Fruit fly (Drosophila melanogaster) whole organism, embryonic: ENCODE measurements around the gene CG15922.
A peak's percentile ranks its signal among the peaks of the same experiment; 100 is the strongest.

ENCODE experiments used
- Bdp1 ChIP-seq: fragments of 200-800 bp; sonication (Bioruptor generic); optimal IDR thresholded peaks from 3 replicates; lab custom pipeline; 2016; ENCODE audit warnings: missing biosample characterization, missing genetic modification characterization
- CG10565 ChIP-seq: fragments of 200-800 bp; sonication (Bioruptor generic); optimal IDR thresholded peaks from 3 replicates; lab custom pipeline; 2016; ENCODE audit warnings: missing biosample characterization, mild to moderate bottlenecking, missing genetic modification characterization
- CG10654 ChIP-seq: fragments of 200-800 bp; sonication (Bioruptor generic); optimal IDR thresholded peaks from 2 replicates; lab custom pipeline; 2016; ENCODE audit warnings: missing biosample characterization, missing genetic modification characterization
- CG11504 ChIP-seq: fragments of 200-800 bp; sonication (Bioruptor generic); optimal IDR thresholded peaks from 3 replicates; lab custom pipeline; 2019; ENCODE audit warnings: missing biosample characterization, mild to moderate bottlenecking, missing genetic modification characterization, moderate library complexity
- CG1233 ChIP-seq: fragments of 200-800 bp; sonication (Bioruptor generic); optimal IDR thresholded peaks from 4 replicates; lab custom pipeline; 2018; ENCODE audit warnings: missing biosample characterization, mild to moderate bottlenecking, missing genetic modification characterization
- CG12744 ChIP-seq: fragments of 200-800 bp; sonication (Bioruptor generic); optimal IDR thresholded peaks from 2 replicates; lab custom pipeline; 2016; ENCODE audit warnings: missing biosample characterization, missing genetic modification characterization
- CG14667 ChIP-seq: fragments of 200-800 bp; sonication (Bioruptor generic); IDR thresholded peaks from 2 replicates; pipeline ENCODE4 v1.3.6; 2022; ENCODE audit warnings: missing biosample characterization, missing genetic modification characterization
- CG15601 ChIP-seq: fragments of 200-800 bp; sonication (Bioruptor generic); optimal IDR thresholded peaks from 3 replicates; lab custom pipeline; 2019; ENCODE audit warnings: missing biosample characterization, mild to moderate bottlenecking, missing genetic modification characterization, moderate library complexity
- CG17829 ChIP-seq: fragments of 200-800 bp; optimal IDR thresholded peaks from 2 replicates; lab custom pipeline; 2019; ENCODE audit warnings: missing biosample characterization, mild to moderate bottlenecking, missing genetic modification characterization, moderate library complexity
- CG2120 ChIP-seq: fragments of 200-800 bp; sonication (Bioruptor generic); optimal IDR thresholded peaks from 3 replicates; lab custom pipeline; 2016; ENCODE audit warnings: missing biosample characterization, missing genetic modification characterization
- CG2199 ChIP-seq: fragments of 200-800 bp; sonication (Bioruptor generic); IDR thresholded peaks from 3 replicates; pipeline ENCODE4 v1.3.6; 2022; ENCODE audit warnings: missing biosample characterization, missing genetic modification characterization
- CG30020 ChIP-seq: fragments of 200-800 bp; optimal IDR thresholded peaks from 2 replicates; lab custom pipeline; 2019; ENCODE audit warnings: missing biosample characterization, mild to moderate bottlenecking, missing genetic modification characterization, moderate library complexity
- CG31365 ChIP-seq: fragments of 200-800 bp; sonication (Bioruptor generic); optimal IDR thresholded peaks from 2 replicates; lab custom pipeline; 2018; ENCODE audit warnings: missing biosample characterization, mild to moderate bottlenecking, missing genetic modification characterization
- CG31441 ChIP-seq: fragments of 200-800 bp; sonication (Bioruptor generic); IDR thresholded peaks from 2 replicates; pipeline ENCODE4 v1.3.6; 2022; ENCODE audit warnings: missing biosample characterization, missing genetic modification characterization
- CG3281 ChIP-seq: fragments of 200-800 bp; sonication (Bioruptor generic); optimal IDR thresholded peaks from 3 replicates; lab custom pipeline; 2017; ENCODE audit warnings: missing biosample characterization, mild to moderate bottlenecking, missing genetic modification characterization
- CG33213 ChIP-seq: fragments of 200-800 bp; sonication (Bioruptor generic); optimal IDR thresholded peaks from 3 replicates; lab custom pipeline; 2016; ENCODE audit warnings: missing biosample characterization, missing genetic modification characterization
- CG34422 ChIP-seq: fragments of 200-800 bp; sonication (Bioruptor generic); IDR thresholded peaks from 3 replicates; pipeline ENCODE4 v1.3.6; 2022; ENCODE audit warnings: missing biosample characterization, missing genetic modification characterization
- CG4617 ChIP-seq: fragments of 200-800 bp; sonication (Bioruptor generic); optimal IDR thresholded peaks from 3 replicates; lab custom pipeline; 2016; ENCODE audit warnings: missing biosample characterization, missing genetic modification characterization, borderline replicate concordance
- CG6254 ChIP-seq: fragments of 200-800 bp; sonication (Bioruptor generic); optimal IDR thresholded peaks from 3 replicates; lab custom pipeline; 2017; ENCODE audit warnings: mild to moderate bottlenecking, missing biosample characterization, missing genetic modification reagents, missing genetic modification characterization
- CG6854 ChIP-seq: fragments of 200-800 bp; sonication (Bioruptor generic); optimal IDR thresholded peaks from 3 replicates; lab custom pipeline; 2017; ENCODE audit warnings: missing biosample characterization, mild to moderate bottlenecking, missing genetic modification characterization
- CG8359 ChIP-seq: fragments of 200-800 bp; sonication (Bioruptor generic); optimal IDR thresholded peaks from 2 replicates; lab custom pipeline; 2017; ENCODE audit warnings: missing biosample characterization, mild to moderate bottlenecking, missing genetic modification characterization, borderline replicate concordance
- CG8388 ChIP-seq: fragments of 200-800 bp; sonication (Bioruptor generic); optimal IDR thresholded peaks from 2 replicates; lab custom pipeline; 2019; ENCODE audit warnings: missing biosample characterization, mild to moderate bottlenecking, missing genetic modification characterization, moderate library complexity
- CG9797 ChIP-seq: fragments of 200-800 bp; sonication (Bioruptor generic); optimal IDR thresholded peaks from 3 replicates; lab custom pipeline; 2018; ENCODE audit warnings: missing biosample characterization, mild to moderate bottlenecking, missing genetic modification characterization
- Chrac-16 ChIP-seq: fragments of 200-800 bp; sonication (Bioruptor generic); optimal IDR thresholded peaks from 3 replicates; lab custom pipeline; 2016; ENCODE audit warnings: missing biosample characterization, missing genetic modification characterization
- D19A ChIP-seq: fragments of 200-800 bp; optimal IDR thresholded peaks from 3 replicates; lab custom pipeline; 2019; ENCODE audit warnings: missing biosample characterization, mild to moderate bottlenecking, missing genetic modification characterization, moderate library complexity
- Ets65A ChIP-seq: fragments of 200-800 bp; sonication (Bioruptor generic); peaks from one replicate; lab custom pipeline; 2016; ENCODE audit warnings: missing biosample characterization, missing genetic modification characterization
- Fer1 ChIP-seq: fragments of 200-800 bp; sonication (Bioruptor generic); optimal IDR thresholded peaks from 2 replicates; lab custom pipeline; 2017; ENCODE audit warnings: missing biosample characterization, mild to moderate bottlenecking, missing genetic modification characterization
- HLH4C ChIP-seq: fragments of 200-800 bp; sonication (Bioruptor generic); IDR thresholded peaks from 3 replicates; pipeline ENCODE4 v1.3.6; 2022; ENCODE audit warnings: missing biosample characterization, missing genetic modification characterization; ENCODE audit not compliant: partially characterized antibody
- Lim3 ChIP-seq: fragments of 200-800 bp; sonication (Bioruptor generic); IDR thresholded peaks from 2 replicates; pipeline ENCODE4 v1.3.6; 2022; ENCODE audit warnings: missing biosample characterization, missing genetic modification characterization
- Mad ChIP-seq: fragments of 200-800 bp; sonication (Bioruptor generic); optimal IDR thresholded peaks from 2 replicates; lab custom pipeline; 2016; ENCODE audit warnings: missing biosample characterization, missing genetic modification characterization
- Max ChIP-seq: fragments of 200-800 bp; sonication (Bioruptor generic); optimal IDR thresholded peaks from 2 replicates; lab custom pipeline; 2016; ENCODE audit warnings: missing biosample characterization, mild to moderate bottlenecking, missing genetic modification characterization
- NFAT ChIP-seq: fragments of 200-800 bp; sonication (Bioruptor generic); IDR thresholded peaks from 2 replicates; pipeline ENCODE4 v1.3.6; 2022; ENCODE audit warnings: missing biosample characterization, missing genetic modification characterization
- Six4 ChIP-seq: fragments of 200-800 bp; sonication (Bioruptor generic); optimal IDR thresholded peaks from 2 replicates; lab custom pipeline; 2016; ENCODE audit warnings: missing biosample characterization, missing genetic modification characterization
- dm ChIP-seq: fragments of 200-800 bp; sonication (Bioruptor generic); optimal IDR thresholded peaks from 3 replicates; lab custom pipeline; 2016; ENCODE audit warnings: missing biosample characterization, missing genetic modification characterization
- fd64A ChIP-seq: fragments of 200-800 bp; sonication (Bioruptor generic); optimal IDR thresholded peaks from 3 replicates; lab custom pipeline; 2018; ENCODE audit warnings: missing biosample characterization, mild to moderate bottlenecking, missing genetic modification characterization
- gfzf ChIP-seq: fragments of 200-800 bp; sonication (Bioruptor generic); optimal IDR thresholded peaks from 2 replicates; lab custom pipeline; 2016; ENCODE audit warnings: missing biosample characterization, mild to moderate bottlenecking, missing genetic modification characterization, moderate library complexity
- ham ChIP-seq: fragments of 200-800 bp; sonication (Bioruptor generic); IDR thresholded peaks from 2 replicates; pipeline ENCODE4 v1.3.6; 2022; ENCODE audit warnings: missing biosample characterization, missing genetic modification characterization
- kah ChIP-seq: fragments of 200-800 bp; sonication (Bioruptor generic); optimal IDR thresholded peaks from 2 replicates; lab custom pipeline; 2018; ENCODE audit warnings: missing biosample characterization, mild to moderate bottlenecking, missing genetic modification characterization
- kni ChIP-seq: fragments of 200-800 bp; sonication (Bioruptor generic); optimal IDR thresholded peaks from 3 replicates; lab custom pipeline; 2017; ENCODE audit warnings: mild to moderate bottlenecking, missing biosample characterization, missing genetic modification reagents, missing genetic modification characterization
- mam ChIP-seq: fragments of 200-800 bp; sonication (Bioruptor generic); optimal IDR thresholded peaks from 3 replicates; lab custom pipeline; 2016; ENCODE audit warnings: missing biosample characterization, missing genetic modification characterization
- p53 ChIP-seq: fragments of 200-800 bp; sonication (Bioruptor generic); optimal IDR thresholded peaks from 2 replicates; lab custom pipeline; 2016; ENCODE audit warnings: missing biosample characterization, missing genetic modification characterization
- pnt ChIP-seq: fragments of 200-800 bp; sonication (Bioruptor generic); optimal IDR thresholded peaks from 3 replicates; lab custom pipeline; 2016; ENCODE audit warnings: missing biosample characterization, missing genetic modification characterization
- prd ChIP-seq, 3 experiments: fragments of >200 bp in 2 of 3; fragments of 200-800 bp in 1 of 3; sonication (Bioruptor generic) in 1 of 3; optimal IDR thresholded peaks in 2 of 3; IDR thresholded peaks in 1 of 3; 2 replicates in 2 of 3; 3 replicates in 1 of 3; pipeline versions ENCODE4 v1.3.6 to Lab custom; 2017 to 2022; ENCODE audit warnings: missing biosample characterization in 1 of 3, missing genetic modification characterization in 1 of 3
- slp2 ChIP-seq: fragments of 200-800 bp; sonication (Bioruptor generic); optimal IDR thresholded peaks from 2 replicates; lab custom pipeline; 2016; ENCODE audit warnings: missing biosample characterization, missing genetic modification characterization
- so ChIP-seq: fragments of 200-800 bp; sonication (Bioruptor generic); IDR thresholded peaks from 3 replicates; pipeline ENCODE4 v1.3.6; 2022; ENCODE audit warnings: missing biosample characterization, missing genetic modification characterization
- trem ChIP-seq: fragments of 200-800 bp; optimal IDR thresholded peaks from 3 replicates; lab custom pipeline; 2019; ENCODE audit warnings: missing biosample characterization, mild to moderate bottlenecking, missing genetic modification characterization, moderate library complexity
- tx ChIP-seq: fragments of 200-800 bp; sonication (Bioruptor generic); optimal IDR thresholded peaks from 2 replicates; lab custom pipeline; 2016; ENCODE audit warnings: missing biosample characterization, missing genetic modification characterization
- wdn ChIP-seq: fragments of 200-800 bp; sonication (Bioruptor generic); IDR thresholded peaks from 2 replicates; pipeline ENCODE4 v1.3.6; 2022; ENCODE audit warnings: missing biosample characterization, missing genetic modification characterization

Gene CG15922

DNA sequence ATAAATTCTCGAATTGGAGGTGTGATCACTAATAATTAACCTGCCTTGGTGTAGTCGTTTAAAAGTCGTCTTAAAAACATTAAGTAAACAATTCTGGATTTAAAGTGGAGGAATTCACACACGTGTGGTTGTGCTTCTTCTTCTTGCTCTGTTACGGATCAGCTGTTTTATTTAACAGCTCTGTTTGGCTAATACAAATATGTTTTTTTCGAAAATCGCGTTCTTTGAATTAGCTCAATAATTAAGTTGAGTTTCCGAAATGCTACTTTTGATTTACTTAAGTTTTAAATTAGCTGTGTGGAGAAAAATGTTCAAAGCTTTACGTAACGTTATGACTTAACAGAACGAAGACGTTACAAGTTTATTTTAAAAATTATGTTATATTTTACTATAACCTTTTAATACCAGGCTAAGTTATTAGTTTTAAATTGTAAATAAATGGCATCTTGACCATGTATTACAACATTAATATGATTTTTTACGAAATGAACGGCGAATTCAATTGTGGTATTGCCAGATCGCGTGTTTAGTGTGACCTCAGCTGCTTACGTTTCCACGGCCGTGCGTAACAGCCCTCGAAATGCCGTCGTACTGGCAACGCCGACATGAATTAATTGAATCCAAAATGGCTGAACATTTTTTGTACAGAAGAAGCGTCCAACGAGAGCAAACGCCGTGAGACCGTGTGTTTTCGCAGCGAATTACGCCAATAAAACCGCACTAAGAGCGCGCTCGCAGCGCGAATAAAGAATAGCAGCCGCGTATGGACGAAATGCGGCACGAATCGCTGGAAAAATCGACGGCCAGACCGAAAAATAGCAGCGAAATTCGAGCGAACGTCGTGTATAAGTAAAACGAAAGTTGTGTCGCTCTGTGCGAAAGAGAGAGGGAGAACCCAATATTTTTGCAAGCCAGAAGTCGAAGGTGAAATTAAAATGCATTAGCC is 32.7 kb upstream of the CG15922 start, which contains the start of the genes Pus1 and bon:
TSS of gene Pus1 (minus strand) at position 155 of the 946 bp plus-strand sequence.
TSS of gene bon (plus strand) at position 623 of the 946 bp plus-strand sequence.
- TF ChIP-seq CG14667 (GFP tag; lab: Robert Waterston, UW) (no peak), CG17829 (tag; lab: Kevin White, UChicago) (peak; percentile 8), kah (GFP tag; lab: Kevin White, UChicago) (no peak), slp2 (GFP tag; lab: Kevin White, UChicago) (no peak), CG1233 (GFP tag; lab: Kevin White, UChicago) (no peak), Ets65A (GFP tag; lab: Kevin White, UChicago) (peak; percentile 51), CG3281 (no peak), trem (tag; lab: Kevin White, UChicago) (peak; percentile 51), CG2120 (GFP tag; lab: Kevin White, UChicago) (peak; percentile 50), CG34422 (peak; percentile 72; the same call in 2 of the 3 replicates), Mad (GFP tag; lab: Kevin White, UChicago) (peak; percentile 42), CG2199 (GFP tag; lab: Robert Waterston, UW) (0 out of 3 replicates have a peak, but pooled peaks have one; percentile 16), prd (optimal IDR thresholded peaks at IDR 0.05; lab: Kevin White, UChicago) (no peak), prd (GFP tag; IDR thresholded peaks at IDR 0.05; lab: Robert Waterston, UW) (peak; percentile 12; the same call in 1 of the 3 replicates), CG6854 (no peak), CG31441 (GFP tag; lab: Robert Waterston, UW) (0 out of 2 replicates have a peak, but pooled peaks have one; percentile 21), CG10565 (GFP tag; lab: Kevin White, UChicago) (no peak), CG6254 (GFP tag; lab: Kevin White, UChicago) (no peak), Bdp1 (GFP tag; lab: Kevin White, UChicago) (no peak), CG9797 (peak; percentile 89), CG12744 (GFP tag; lab: Kevin White, UChicago) (no peak), NFAT (GFP tag; lab: Robert Waterston, UW) (0 out of 2 replicates have a peak, but pooled peaks have one; percentile 13), fd64A (GFP tag; lab: Kevin White, UChicago) (no peak), CG10654 (GFP tag; lab: Kevin White, UChicago) (no peak), Lim3 (no peak), CG8388 (GFP tag; lab: Kevin White, UChicago) (no peak), CG30020 (tag; lab: Kevin White, UChicago) (peak; percentile 43), Max (GFP tag; lab: Kevin White, UChicago) (peak; percentile 38), gfzf (GFP tag; lab: Kevin White, UChicago) (peak; percentile 60), CG8359 (GFP tag; lab: Kevin White, UChicago) (no peak), CG33213 (peak; percentile 36), so (no peak), wdn (no peak), HLH4C (no peak), Fer1 (GFP tag; lab: Kevin White, UChicago) (no peak), dm (peak; percentile 53), Six4 (GFP tag; lab: Kevin White, UChicago) (peak; percentile 1), CG11504 (tag; lab: Kevin White, UChicago) (peak; percentile 29), Chrac-16 (peak; percentile 16), CG31365 (tag; lab: Kevin White, UChicago) (no peak), kni (peak; percentile 30), pnt (GFP tag; lab: Kevin White, UChicago) (no peak), D19A (no peak), mam (GFP tag; lab: Kevin White, UChicago) (peak; percentile 41), tx (GFP tag; lab: Kevin White, UChicago) (peak; percentile 33), p53 (GFP tag; lab: Kevin White, UChicago) (peak; percentile 5), CG15601 (peak; percentile 14), ham (GFP tag; lab: Robert Waterston, UW) (no peak), CG4617 (GFP tag; lab: Kevin White, UChicago) (peak; percentile 52)
